Fruit fly (Drosophila melanogaster): ENCODE results near the gene Orct.
A peak's percentile ranks its signal among the peaks of the same experiment; 100 is the strongest.

Gene Orct

dm6 chr3R:24283582-24284085 lies 7.6 kb downstream of the Orct start, which contains the start of gene CG6356 (continued):
- TF ChIP-seq Sox100B (GFP tag; optimal IDR thresholded peaks at IDR 0.05), result no peak
- TF ChIP-seq hb (GFP tag; IDR thresholded peaks at IDR 0.05; ENCODE audit: partially characterized antibody), result no peak
- TF ChIP-seq sna (GFP tag; IDR thresholded peaks at IDR 0.05; ENCODE audit: partially characterized antibody), result no peak
- TF ChIP-seq vvl (GFP tag; IDR thresholded peaks at IDR 0.05), result peak; percentile 58
- no peak for TF ChIP-seq Neu2 (GFP tag; optimal IDR thresholded peaks at IDR 0.05; ENCODE audit: borderline replicate concordance)
- TF ChIP-seq corto (GFP tag; optimal IDR thresholded peaks at IDR 0.05), result no peak
- no peak for TF ChIP-seq CG31224 (GFP tag; IDR thresholded peaks at IDR 0.05)
- TF ChIP-seq CG33213 (GFP tag; optimal IDR thresholded peaks at IDR 0.05), result no peak
- TF ChIP-seq CG10959 (GFP tag; IDR thresholded peaks at IDR 0.05), result no peak
- no peak for TF ChIP-seq CG11560 (tag; IDR thresholded peaks at IDR 0.05)
- no peak for TF ChIP-seq cato (GFP tag; optimal IDR thresholded peaks at IDR 0.05; ENCODE audit: borderline replicate concordance)
- no peak for TF ChIP-seq CG2116 (GFP tag; optimal IDR thresholded peaks at IDR 0.05)
- TF ChIP-seq Hmr (GFP tag; optimal IDR thresholded peaks at IDR 0.05), result no peak
- no peak for TF ChIP-seq pb (GFP tag; optimal IDR thresholded peaks at IDR 0.05)
- TF ChIP-seq Scr (GFP tag; IDR thresholded peaks at IDR 0.05; ENCODE audit: partially characterized antibody), result no peak
- no peak for TF ChIP-seq CG12391 (tag; optimal IDR thresholded peaks at IDR 0.05)
- peak; percentile 29 for TF ChIP-seq CG5180 (GFP tag; optimal IDR thresholded peaks at IDR 0.05)
- TF ChIP-seq ewg (GFP tag; optimal IDR thresholded peaks at IDR 0.05), result no peak
- 0 out of 2 replicates have a peak, but pooled peaks have one; percentile 9 for TF ChIP-seq Ptx1 (GFP tag; IDR thresholded peaks at IDR 0.05)
- TF ChIP-seq Dp (GFP tag; optimal IDR thresholded peaks at IDR 0.05), result no peak
- TF ChIP-seq CG8765 (GFP tag; IDR thresholded peaks at IDR 0.05), result no peak
- no peak for TF ChIP-seq h (optimal IDR thresholded peaks at IDR 0.05)
- no peak for TF ChIP-seq danr (GFP tag; IDR thresholded peaks at IDR 0.05)
- TF ChIP-seq CG8089 (GFP tag; optimal IDR thresholded peaks at IDR 0.05), result no peak
- TF ChIP-seq CG3847 (GFP tag; IDR thresholded peaks at IDR 0.05), result no peak
- peak; percentile 16 for TF ChIP-seq CG1832 (GFP tag; optimal IDR thresholded peaks at IDR 0.05)
- TF ChIP-seq Sry-δ (GFP tag; optimal IDR thresholded peaks at IDR 0.05), result no peak
- TF ChIP-seq CG4424 (GFP tag; optimal IDR thresholded peaks at IDR 0.05), result no peak
- no peak for TF ChIP-seq unc-4 (GFP tag; IDR thresholded peaks at IDR 0.05; ENCODE audit: partially characterized antibody)
- TF ChIP-seq mld (GFP tag; IDR thresholded peaks at IDR 0.05; ENCODE audit: partially characterized antibody), result no peak
- no peak for TF ChIP-seq CG5245 (GFP tag; optimal IDR thresholded peaks at IDR 0.05)
- no peak for TF ChIP-seq Xbp1 (GFP tag; optimal IDR thresholded peaks at IDR 0.05)
- TF ChIP-seq CG2120 (GFP tag; optimal IDR thresholded peaks at IDR 0.05), result no peak
- no peak for TF ChIP-seq CG7745 (tag; optimal IDR thresholded peaks at IDR 0.05)
- no peak for TF ChIP-seq CG8290 (GFP tag; optimal IDR thresholded peaks at IDR 0.05)
- peak in 1 of 2 experiments; percentile 52 for TF ChIP-seq CG8290 (tag; optimal IDR thresholded peaks at IDR 0.05)
- no peak for TF ChIP-seq ems (GFP tag; optimal IDR thresholded peaks at IDR 0.05)
- TF ChIP-seq bbx (GFP tag; IDR thresholded peaks at IDR 0.05; ENCODE audit: partially characterized antibody), result no peak
- TF ChIP-seq Ada2b (GFP tag; IDR thresholded peaks at IDR 0.05), result no peak
- TF ChIP-seq CG34422 (GFP tag; IDR thresholded peaks at IDR 0.05), result peak; percentile 64; the same call in 1 of the 3 replicates
- peak; percentile 54 for TF ChIP-seq Drgx (GFP tag; IDR thresholded peaks at IDR 0.05)
- TF ChIP-seq Nf-YC (tag; optimal IDR thresholded peaks at IDR 0.05), result no peak
- TF ChIP-seq Eip74EF (GFP tag; optimal IDR thresholded peaks at IDR 0.05), result no peak
- no peak for TF ChIP-seq CG6272 (GFP tag; IDR thresholded peaks at IDR 0.05)
- TF ChIP-seq CG10565 (GFP tag; optimal IDR thresholded peaks at IDR 0.05), result no peak
- TF ChIP-seq CG11093 (GFP tag; IDR thresholded peaks at IDR 0.05), result no peak
- TF ChIP-seq dmrt99B (tag; optimal IDR thresholded peaks at IDR 0.05), result no peak
- TF ChIP-seq Spps (tag; optimal IDR thresholded peaks at IDR 0.05), result no peak
- no peak for TF ChIP-seq repo (GFP tag; optimal IDR thresholded peaks at IDR 0.05)
- TF ChIP-seq CG30020 (tag; optimal IDR thresholded peaks at IDR 0.05), result no peak
- no peak for TF ChIP-seq CG31365 (tag; optimal IDR thresholded peaks at IDR 0.05)
